Worm (Caenorhabditis elegans) whole organism, L2 larva: ENCODE results near the gene mls-2.

ENCODE experiments used
- F13H6.1 ChIP-seq: sonication (generic microtip); optimal IDR thresholded peaks from 2 replicates; lab custom pipeline; 2016; ENCODE audit warnings: missing genetic modification characterization, missing compliant biosample characterization
- Y55F3AM.14 ChIP-seq: fragments of 200-800 bp; sonication (Bioruptor generic); optimal IDR thresholded peaks from 2 replicates; lab custom pipeline; 2018; ENCODE audit warnings: mild to moderate bottlenecking, missing genetic modification characterization, missing compliant biosample characterization
- alr-1 ChIP-seq: fragments of 150-350 bp; optimal IDR thresholded peaks from 2 replicates; lab custom pipeline; 2014; ENCODE audit warnings: missing biosample characterization, missing genetic modification characterization
- ceh-16 ChIP-seq: fragments of 150-350 bp; optimal IDR thresholded peaks from 2 replicates; lab custom pipeline; 2014; ENCODE audit warnings: missing biosample characterization, missing genetic modification characterization
- ceh-82 ChIP-seq: fragments of 150-350 bp; optimal IDR thresholded peaks from 2 replicates; lab custom pipeline; 2014; ENCODE audit warnings: missing biosample characterization, missing genetic modification characterization
- fos-1 ChIP-seq: fragments of 150-350 bp; optimal IDR thresholded peaks from 2 replicates; lab custom pipeline; 2014; ENCODE audit warnings: missing biosample characterization, missing genetic modification characterization
- gmeb-1 ChIP-seq: fragments of 150-350 bp; optimal IDR thresholded peaks from 2 replicates; lab custom pipeline; 2014; ENCODE audit warnings: missing biosample characterization, missing genetic modification characterization
- mdl-1 ChIP-seq, 2 experiments: fragments of 150-350 bp in 1 of 2; sonication (generic microtip) in 1 of 2; optimal IDR thresholded peaks; 2 replicates each; lab custom pipeline; 2017; ENCODE audit warnings: missing biosample characterization in 2 of 2, missing genetic modification characterization in 2 of 2
- nhr-129 ChIP-seq: fragments of 150-350 bp; optimal IDR thresholded peaks from 2 replicates; lab custom pipeline; 2014; ENCODE audit warnings: missing biosample characterization, missing genetic modification characterization
- nhr-23 ChIP-seq: fragments of 150-350 bp; optimal IDR thresholded peaks from 2 replicates; lab custom pipeline; 2014; ENCODE audit warnings: missing biosample characterization, missing genetic modification reagents, missing genetic modification characterization
- peb-1 ChIP-seq: fragments of 150-350 bp; optimal IDR thresholded peaks from 2 replicates; lab custom pipeline; 2014; ENCODE audit warnings: missing biosample characterization, missing genetic modification characterization
- snpc-4 ChIP-seq: fragments of 150-350 bp; optimal IDR thresholded peaks from 2 replicates; lab custom pipeline; 2014; ENCODE audit warnings: missing biosample characterization, missing genetic modification characterization
- zag-1 ChIP-seq: fragments of 150-350 bp; optimal IDR thresholded peaks from 2 replicates; lab custom pipeline; 2014; ENCODE audit warnings: missing biosample characterization, missing genetic modification characterization
- ztf-4 ChIP-seq: fragments of 150-350 bp; optimal IDR thresholded peaks from 2 replicates; lab custom pipeline; 2014; ENCODE audit warnings: missing biosample characterization, missing genetic modification characterization

DNA sequence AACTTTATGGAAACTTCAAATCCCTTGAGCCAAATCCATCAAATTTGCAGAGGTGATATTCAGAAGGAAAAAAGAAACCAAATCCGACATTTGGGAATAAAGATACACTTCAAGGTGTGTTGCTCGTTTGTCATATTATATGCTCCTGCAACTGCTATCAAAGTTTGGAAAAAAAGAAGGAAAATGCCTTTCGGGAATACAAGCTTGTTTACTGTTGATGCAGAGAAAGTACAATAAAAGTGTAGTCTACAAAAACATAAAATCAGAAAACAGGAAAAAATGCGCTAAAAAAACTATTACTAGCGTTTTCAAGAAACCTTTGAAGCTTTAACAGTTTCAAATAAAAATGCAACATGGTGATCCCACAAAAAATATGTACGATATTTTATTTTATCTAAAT lies 29.2 kb upstream of the mls-2 start:
- TF ChIP-seq ceh-82 (no peak), fos-1 (no peak), nhr-129 (no peak), ztf-4 (tag; lab: Kevin White, UChicago) (no peak), F13H6.1 (tag; lab: Kevin White, UChicago) (no peak), Y55F3AM.14 (GFP tag; lab: Kevin White, UChicago) (no peak), snpc-4 (tag; lab: Kevin White, UChicago) (no peak), zag-1 (tag; lab: Kevin White, UChicago) (no peak), mdl-1 (tag; optimal IDR thresholded peaks at IDR 0.05; lab: Kevin White, UChicago) (no peak), ceh-16 (tag; lab: Kevin White, UChicago) (no peak), gmeb-1 (tag; lab: Kevin White, UChicago) (no peak), alr-1 (tag; lab: Kevin White, UChicago) (no peak), peb-1 (no peak), nhr-23 (tag; lab: Kevin White, UChicago) (no peak)
